Worm (Caenorhabditis elegans): ENCODE results near the gene lst-6.

Gene lst-6

DNA sequence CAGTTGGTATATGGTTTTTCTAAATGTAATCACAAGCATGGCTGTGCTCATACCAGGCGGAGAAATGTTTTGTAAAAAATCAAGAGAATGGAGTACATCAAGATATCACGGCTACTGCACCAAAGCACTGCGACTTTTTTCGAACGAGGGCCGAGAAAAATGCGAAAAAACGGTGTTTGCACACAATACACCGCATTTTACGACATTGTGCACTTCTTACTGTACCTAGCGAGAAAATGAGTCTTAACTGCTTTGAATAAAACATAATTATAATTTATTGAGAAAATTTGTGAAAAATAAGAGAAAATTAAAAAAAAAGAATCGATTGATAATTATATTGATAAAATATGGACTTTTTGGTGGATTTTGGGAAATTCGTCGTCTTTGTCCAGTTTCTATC is 46.6 kb downstream of the lst-6 start (continued):
- no peak for TF ChIP-seq ceh-90 (tag; optimal IDR thresholded peaks at IDR 0.05)
- no peak for TF ChIP-seq unc-30 (tag; optimal IDR thresholded peaks at IDR 0.05)
- no peak for TF ChIP-seq blmp-1 (tag; optimal IDR thresholded peaks at IDR 0.05)
- TF ChIP-seq nhr-237 (tag; optimal IDR thresholded peaks at IDR 0.05): no peak
- TF ChIP-seq lin-35 (GFP tag; optimal IDR thresholded peaks at IDR 0.05): peak in 1 of 2 experiments; percentile 11
- no peak for TF ChIP-seq swsn-7 (tag; optimal IDR thresholded peaks at IDR 0.05)
- no peak for TF ChIP-seq nhr-20 (tag; optimal IDR thresholded peaks at IDR 0.05)
- no peak for TF ChIP-seq unc-62 (GFP tag; optimal IDR thresholded peaks at IDR 0.05)
- no peak for TF ChIP-seq vab-15 (tag; optimal IDR thresholded peaks at IDR 0.05)
- TF ChIP-seq sox-4 (tag; optimal IDR thresholded peaks at IDR 0.05): no peak
- TF ChIP-seq fkh-4 (tag; optimal IDR thresholded peaks at IDR 0.05; ENCODE audit: borderline replicate concordance): no peak
- no peak for TF ChIP-seq C04F5.9 (tag; optimal IDR thresholded peaks at IDR 0.05)
- TF ChIP-seq ceh-8 (GFP tag; optimal IDR thresholded peaks at IDR 0.05): no peak
- TF ChIP-seq dsc-1 (tag; optimal IDR thresholded peaks at IDR 0.05): no peak
- no peak for TF ChIP-seq nhr-71 (tag; optimal IDR thresholded peaks at IDR 0.05)
- no peak for TF ChIP-seq ceh-63 (GFP tag; optimal IDR thresholded peaks at IDR 0.05)
- TF ChIP-seq tlp-1 (tag; optimal IDR thresholded peaks at IDR 0.05): no peak
- no peak for TF ChIP-seq hlh-17 (GFP tag; optimal IDR thresholded peaks at IDR 0.05; ENCODE audit: borderline replicate concordance)
- no peak for TF ChIP-seq lin-13 (GFP tag; optimal IDR thresholded peaks at IDR 0.05)
- no peak for TF ChIP-seq nhr-90 (tag; optimal IDR thresholded peaks at IDR 0.05; ENCODE audit: poor library complexity)
- TF ChIP-seq unc-98 (GFP tag; IDR thresholded peaks at IDR 0.05): no peak
- TF ChIP-seq ets-5 (GFP tag; IDR thresholded peaks at IDR 0.05): no peak
- no peak for TF ChIP-seq xbp-1 (tag; optimal IDR thresholded peaks at IDR 0.05)
- TF ChIP-seq nhr-19 (GFP tag; conservative IDR thresholded peaks at IDR 0.05): no peak
- TF ChIP-seq zag-1 (tag; optimal IDR thresholded peaks at IDR 0.05): no peak
- peak; percentile 17 for TF ChIP-seq rnt-1 (tag; optimal IDR thresholded peaks at IDR 0.05)
- no peak for TF ChIP-seq nhr-11 (tag; optimal IDR thresholded peaks at IDR 0.05)
- no peak for TF ChIP-seq nhr-28 (tag; optimal IDR thresholded peaks at IDR 0.05)
- TF ChIP-seq ces-1 (GFP tag; optimal IDR thresholded peaks at IDR 0.05): no peak
- no peak for TF ChIP-seq efl-3 (GFP tag; optimal IDR thresholded peaks at IDR 0.05)
- TF ChIP-seq nhr-76 (tag; optimal IDR thresholded peaks at IDR 0.05): no peak
- no peak for TF ChIP-seq zip-4 (GFP tag; optimal IDR thresholded peaks at IDR 0.05)
- no peak for TF ChIP-seq nhr-85 (tag)
- no peak for TF ChIP-seq aly-2 (tag; optimal IDR thresholded peaks at IDR 0.05)
- TF ChIP-seq tbx-2 (tag; optimal IDR thresholded peaks at IDR 0.05): no peak
- TF ChIP-seq hpl-2 (GFP tag; optimal IDR thresholded peaks at IDR 0.05): no peak
- peak; percentile 29 for TF ChIP-seq mep-1 (tag; optimal IDR thresholded peaks at IDR 0.05)
- TF ChIP-seq irx-1 (tag; optimal IDR thresholded peaks at IDR 0.05): no peak
- no peak for TF ChIP-seq ztf-11 (tag; optimal IDR thresholded peaks at IDR 0.05)
- no peak for TF ChIP-seq isw-1 (GFP tag; IDR thresholded peaks at IDR 0.05)
- TF ChIP-seq fkh-8 (tag; optimal IDR thresholded peaks at IDR 0.05): no peak
- no peak for TF ChIP-seq C34B4.2 (tag; optimal IDR thresholded peaks at IDR 0.05)
- no peak for TF ChIP-seq unc-86 (tag; optimal IDR thresholded peaks at IDR 0.05)
- TF ChIP-seq alr-1 (tag; optimal IDR thresholded peaks at IDR 0.05; ENCODE audit: borderline replicate concordance): no peak
- TF ChIP-seq sup-37 (GFP tag; optimal IDR thresholded peaks at IDR 0.05): no peak

DNA sequence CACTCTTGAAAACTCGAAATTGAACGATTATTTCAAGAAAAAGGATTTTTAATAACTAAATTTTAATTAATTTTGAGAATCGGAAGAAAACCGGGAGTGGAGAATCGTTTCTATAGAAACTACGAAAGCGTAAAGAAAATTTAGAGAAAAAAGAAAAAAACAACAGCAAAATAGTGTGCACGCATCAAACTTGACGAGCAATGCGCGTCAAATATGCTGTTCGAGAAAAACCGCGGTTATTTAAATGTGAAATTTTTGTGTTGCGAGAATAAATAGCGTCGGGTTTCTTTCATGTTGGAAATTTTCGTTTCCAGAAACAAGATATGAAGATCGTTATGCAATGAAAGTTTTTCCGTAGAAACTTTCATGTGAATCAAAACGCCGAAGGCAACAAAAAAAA is 48.3 kb downstream of the lst-6 start:
- TF ChIP-seq unc-130 (tag; optimal IDR thresholded peaks at IDR 0.05) (peak; percentile 39), blmp-1 (tag; optimal IDR thresholded peaks at IDR 0.05) (peak; percentile 10), efl-1 (optimal IDR thresholded peaks at IDR 0.05) (peak; percentile 79 to 95), efl-1 (GFP tag; optimal IDR thresholded peaks at IDR 0.05 in 1 of 2) (peak; percentile 95 to 99), lsy-2 (tag; optimal IDR thresholded peaks at IDR 0.05) (peak; percentile 71 to 84), ceh-82 (tag; optimal IDR thresholded peaks at IDR 0.05) (peak; percentile 17 to 60 (median 21)), Y116A8C.19 (tag; optimal IDR thresholded peaks at IDR 0.05; ENCODE audit: borderline replicate concordance) (no peak), pag-3 (tag; optimal IDR thresholded peaks at IDR 0.05; ENCODE audit: borderline replicate concordance, insufficient read depth) (no peak), pax-3 (tag; optimal IDR thresholded peaks at IDR 0.05) (no peak), nhr-85 (tag) (peak; percentile 41), fkh-10 (GFP tag; optimal IDR thresholded peaks at IDR 0.05) (peak; percentile 2), isw-1 (GFP tag; IDR thresholded peaks at IDR 0.05) (peak; percentile 52), snu-23 (GFP tag; optimal IDR thresholded peaks at IDR 0.05) (peak; percentile 63), mep-1 (tag; optimal IDR thresholded peaks at IDR 0.05) (peak; percentile 57), nhr-71 (tag; optimal IDR thresholded peaks at IDR 0.05) (peak; percentile 66), lin-15B (tag; optimal IDR thresholded peaks at IDR 0.05) (peak; percentile 32)
